Fruit fly (Drosophila melanogaster) S2 (cell line): Measurements from ENCODE around the gene Golgin84.

ENCODE experiments used
- CG8478 ChIP-seq: fragments of >200 bp; optimal IDR thresholded peaks from 2 replicates; lab custom pipeline; 2018
- CTCF ChIP-seq, 2 experiments: fragments of >200 bp; optimal IDR thresholded peaks; 2 replicates each; lab custom pipeline; 2018

DNA sequence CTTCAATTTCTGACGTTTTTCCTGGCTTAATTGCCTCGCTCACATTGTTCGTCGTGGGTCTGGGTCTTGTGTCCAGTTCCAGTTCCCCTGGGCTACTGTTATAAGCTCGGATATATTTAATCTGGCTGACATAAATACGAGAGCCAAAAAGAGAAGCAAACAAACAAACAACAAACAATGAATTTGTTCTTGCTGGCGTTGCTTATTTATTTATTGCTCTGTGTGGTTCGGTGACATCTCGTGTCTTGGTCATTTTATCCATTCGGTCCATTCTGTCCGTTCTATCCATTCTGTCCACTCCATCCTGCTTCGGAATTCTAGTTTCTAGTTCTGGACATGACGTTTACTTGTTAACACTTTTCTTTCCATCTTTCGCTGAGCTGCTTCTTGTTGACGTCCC, 27.2 kb upstream of the Golgin84 start, which contains the start of gene CG17780:
- TF ChIP-seq CTCF (optimal IDR thresholded peaks at IDR 0.05; lab: Kevin White, UChicago) (no peak), CG8478 (lab: Kevin White, UChicago) (no peak)
